Worm (Caenorhabditis elegans) whole organism, mixed stage, embryonic: ENCODE results near the gene slmp-1.

Source experiments
- blmp-1 ChIP-seq: fragments of 150-350 bp; optimal IDR thresholded peaks from 2 replicates; lab custom pipeline; 2014; ENCODE audit warnings: missing biosample characterization, missing genetic modification characterization
- drap-1 ChIP-seq: fragments of 200-800 bp; sonication (Bioruptor generic); optimal IDR thresholded peaks from 3 replicates; lab custom pipeline; 2018; ENCODE audit warnings: mild to moderate bottlenecking, missing genetic modification characterization, missing compliant biosample characterization
- elt-1 ChIP-seq: sonication (generic microtip); optimal IDR thresholded peaks from 2 replicates; lab custom pipeline; 2017; ENCODE audit warnings: missing genetic modification characterization, mild to moderate bottlenecking, missing compliant biosample characterization, antibody characterized with exemption, moderate library complexity, borderline replicate concordance; ENCODE audit not compliant: insufficient read depth
- elt-3 ChIP-seq: fragments of 150-350 bp; optimal IDR thresholded peaks from 2 replicates; lab custom pipeline; 2014; ENCODE audit warnings: missing biosample characterization, missing genetic modification characterization
- lsy-2 ChIP-seq: fragments of 150-350 bp; optimal IDR thresholded peaks from 2 replicates; lab custom pipeline; 2014; ENCODE audit warnings: missing biosample characterization, missing genetic modification characterization
- mls-2 ChIP-seq: sonication (generic microtip); optimal IDR thresholded peaks from 2 replicates; lab custom pipeline; 2016; ENCODE audit warnings: mild to moderate bottlenecking, missing genetic modification characterization, moderate library complexity, missing compliant biosample characterization
- nhr-237 ChIP-seq: fragments of 150-350 bp; optimal IDR thresholded peaks from 2 replicates; lab custom pipeline; 2014; ENCODE audit warnings: missing biosample characterization, missing genetic modification characterization
- pha-4 ChIP-seq: fragments of 150-350 bp; optimal IDR thresholded peaks from 2 replicates; lab custom pipeline; 2018; ENCODE audit warnings: missing biosample characterization, missing genetic modification reagents, missing genetic modification characterization
- sem-2 ChIP-seq: fragments of 200-800 bp; sonication (Bioruptor generic); optimal IDR thresholded peaks from 2 replicates; lab custom pipeline; 2018; ENCODE audit warnings: mild to moderate bottlenecking, missing genetic modification characterization, missing compliant biosample characterization
- snpc-4 ChIP-seq: fragments of 150-350 bp; optimal IDR thresholded peaks from 2 replicates; lab custom pipeline; 2014; ENCODE audit warnings: missing biosample characterization, missing genetic modification characterization
- tbx-8 ChIP-seq: fragments of 200-800 bp; sonication (Bioruptor generic); optimal IDR thresholded peaks from 2 replicates; lab custom pipeline; 2018; ENCODE audit warnings: mild to moderate bottlenecking, missing genetic modification characterization, moderate library complexity, missing compliant biosample characterization
- unc-39 ChIP-seq: fragments of 150-350 bp; optimal IDR thresholded peaks from 2 replicates; lab custom pipeline; 2014; ENCODE audit warnings: missing biosample characterization, missing genetic modification characterization
- zip-8 ChIP-seq: fragments of 150-350 bp; optimal IDR thresholded peaks from 2 replicates; lab custom pipeline; 2014; ENCODE audit warnings: missing biosample characterization, missing genetic modification characterization
- ztf-11 ChIP-seq: fragments of 150-350 bp; optimal IDR thresholded peaks from 2 replicates; lab custom pipeline; 2014; ENCODE audit warnings: missing biosample characterization, missing genetic modification characterization

- no peak for TF ChIP-seq nhr-237
- TF ChIP-seq elt-3 (tag; lab: Kevin White, UChicago) = no peak
- TF ChIP-seq blmp-1 = no peak
- no peak for TF ChIP-seq unc-39 (tag; lab: Kevin White, UChicago)
- no peak for TF ChIP-seq sem-2
- no peak for TF ChIP-seq zip-8
- TF ChIP-seq mls-2 (tag; lab: Kevin White, UChicago) = no peak
- TF ChIP-seq elt-1 = no peak
- no peak for TF ChIP-seq snpc-4
- TF ChIP-seq drap-1 = no peak
- TF ChIP-seq lsy-2 (tag; lab: Kevin White, UChicago) = no peak
- no peak for TF ChIP-seq pha-4 (tag; lab: Kevin White, UChicago)
- TF ChIP-seq ztf-11 (tag; lab: Kevin White, UChicago) = no peak
- TF ChIP-seq tbx-8 = no peak
Observed at ce11 chrIV:3211929-3212328, 1.6 kb upstream of the slmp-1 start.
